Fruit fly (Drosophila melanogaster): Measurements from ENCODE around the gene MagR.

MagR gene

dm6 chrX:15703720-15704206 lies 30.3 kb upstream of the MagR start, which contains the start of the genes Pis and Hap40 (continued):
- TF ChIP-seq CG3281 (GFP tag; optimal IDR thresholded peaks at IDR 0.05) (peak; percentile 62), Poxn (GFP tag; IDR thresholded peaks at IDR 0.05) (peak; percentile 35; the same call in 1 of the 2 replicates), Rx (GFP tag; IDR thresholded peaks at IDR 0.05) (peak; percentile 30; the same call in 1 of the 2 replicates), CG30403 (GFP tag; optimal IDR thresholded peaks at IDR 0.05) (peak; percentile 86), ind (GFP tag; optimal IDR thresholded peaks at IDR 0.05) (peak; percentile 80), Elba2 (GFP tag; optimal IDR thresholded peaks at IDR 0.05) (no peak), CHES-1-like (GFP tag; optimal IDR thresholded peaks at IDR 0.05) (peak; percentile 30), lola (GFP tag; optimal IDR thresholded peaks at IDR 0.05) (peak in 1 of 3 experiments; percentile 77), CG14014 (GFP tag; IDR thresholded peaks at IDR 0.05) (peak; percentile 80), CG4360 (GFP tag; IDR thresholded peaks at IDR 0.05) (no peak), br (optimal IDR thresholded peaks at IDR 0.05) (no peak), sim (GFP tag; IDR thresholded peaks at IDR 0.05) (no peak), CG17186 (GFP tag; optimal IDR thresholded peaks at IDR 0.05) (peak; percentile 10), CG8924 (tag; optimal IDR thresholded peaks at IDR 0.05) (peak; percentile 77), ap (GFP tag; IDR thresholded peaks at IDR 0.05) (peak; percentile 47), Gug (GFP tag; IDR thresholded peaks at IDR 0.05) (peak; percentile 83), luna (GFP tag; optimal IDR thresholded peaks at IDR 0.05) (no peak), ab (GFP tag; optimal IDR thresholded peaks at IDR 0.05) (no peak), CG11696 (GFP tag; IDR thresholded peaks at IDR 0.05) (no peak), CG12769 (tag; optimal IDR thresholded peaks at IDR 0.05) (peak; percentile 61), CG12219 (GFP tag; optimal IDR thresholded peaks at IDR 0.05) (peak; percentile 43), trem (tag; optimal IDR thresholded peaks at IDR 0.05) (peak; percentile 58), sug (tag; optimal IDR thresholded peaks at IDR 0.05) (peak; percentile 80), nmo (GFP tag; optimal IDR thresholded peaks at IDR 0.05) (peak; percentile 88), tin (GFP tag; optimal IDR thresholded peaks at IDR 0.05) (peak; percentile 70), CG9215 (GFP tag; IDR thresholded peaks at IDR 0.05) (peak; percentile 82), Optix (GFP tag; IDR thresholded peaks at IDR 0.05) (peak; percentile 34; the same call in 1 of the 3 replicates), CG5953 (GFP tag; IDR thresholded peaks at IDR 0.05) (no peak), CG30020 (tag; optimal IDR thresholded peaks at IDR 0.05) (peak; percentile 93), tgo (GFP tag; IDR thresholded peaks at IDR 0.05) (peak; percentile 78), mirr (GFP tag; optimal IDR thresholded peaks at IDR 0.05) (no peak), kay (GFP tag; optimal IDR thresholded peaks at IDR 0.05) (peak; percentile 16), CG6791 (GFP tag; IDR thresholded peaks at IDR 0.05; ENCODE audit: partially characterized antibody) (no peak), salm (tag; optimal IDR thresholded peaks at IDR 0.05) (peak; percentile 27), CG4328 (GFP tag; optimal IDR thresholded peaks at IDR 0.05) (peak; percentile 31), CG10209 (GFP tag; optimal IDR thresholded peaks at IDR 0.05) (peak; percentile 61), shn (GFP tag; optimal IDR thresholded peaks at IDR 0.05) (peak; percentile 41), TFAM (GFP tag; optimal IDR thresholded peaks at IDR 0.05) (no peak), Ssrp (tag; optimal IDR thresholded peaks at IDR 0.05) (peak; percentile 78), Deaf1 (tag; optimal IDR thresholded peaks at IDR 0.05) (peak; percentile 23), stwl (tag; optimal IDR thresholded peaks at IDR 0.05) (peak; percentile 35), CG34422 (GFP tag; IDR thresholded peaks at IDR 0.05) (peak; percentile 61; the same call in 2 of the 3 replicates), pfk (GFP tag; optimal IDR thresholded peaks at IDR 0.05) (no peak), CG2875 (GFP tag; optimal IDR thresholded peaks at IDR 0.05) (no peak), CG6765 (GFP tag; optimal IDR thresholded peaks at IDR 0.05) (no peak), Hr3 (GFP tag; optimal IDR thresholded peaks at IDR 0.05) (peak; percentile 72), pan (optimal IDR thresholded peaks at IDR 0.05) (no peak), pan (GFP tag; optimal IDR thresholded peaks at IDR 0.05 in 1 of 2, IDR thresholded peaks at IDR 0.05 in 1 of 2) (peak in 1 of 2 experiments; percentile 53), mld (GFP tag; IDR thresholded peaks at IDR 0.05; ENCODE audit: partially characterized antibody) (no peak), schlank (tag; optimal IDR thresholded peaks at IDR 0.05) (peak; percentile 1), CG15696 (tag; optimal IDR thresholded peaks at IDR 0.05) (peak; percentile 77)

All from whole organism, embryonic.